Worm (Caenorhabditis elegans): ENCODE measurements around the gene bra-2.

Gene bra-2

DNA sequence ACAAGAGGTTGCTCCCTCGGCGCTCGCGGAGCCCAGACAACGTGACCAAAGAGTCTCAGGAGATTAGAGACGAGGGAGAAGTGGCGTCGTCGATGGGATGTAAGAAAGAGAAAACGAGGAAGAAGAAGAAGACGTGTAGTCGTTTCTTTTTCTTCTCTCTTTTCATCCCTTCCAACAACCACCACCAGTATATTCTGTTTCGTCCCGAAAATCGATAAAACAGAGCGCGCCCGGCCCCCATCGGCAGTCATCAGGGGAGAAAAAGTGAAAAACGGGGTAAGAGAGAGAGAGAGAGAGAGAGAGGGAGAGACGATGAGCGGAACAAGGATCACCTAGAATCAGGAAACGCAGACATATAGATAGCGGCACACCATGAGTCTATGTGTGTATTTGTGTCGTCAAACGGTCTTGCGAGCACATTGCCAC lies 23.2 kb upstream of the bra-2 start:
- TF ChIP-seq skn-1 (tag; optimal IDR thresholded peaks at IDR 0.05) (no peak), mbf-1 (tag; optimal IDR thresholded peaks at IDR 0.05) (no peak), blmp-1 (tag; optimal IDR thresholded peaks at IDR 0.05; ENCODE audit: insufficient read depth) (peak; percentile 80), snpc-4 (tag; optimal IDR thresholded peaks at IDR 0.05) (no peak), nhr-25 (tag; optimal IDR thresholded peaks at IDR 0.05) (no peak), sem-4 (tag; optimal IDR thresholded peaks at IDR 0.05) (peak; percentile 68), ztf-1 (GFP tag; conservative IDR thresholded peaks at IDR 0.05) (no peak), alr-1 (tag; optimal IDR thresholded peaks at IDR 0.05) (no peak), fos-1 (tag; optimal IDR thresholded peaks at IDR 0.05) (peak; percentile 43), dmd-4 (tag; optimal IDR thresholded peaks at IDR 0.05) (no peak), C34F6.9 (tag; optimal IDR thresholded peaks at IDR 0.05) (peak; percentile 79), unc-39 (tag; optimal IDR thresholded peaks at IDR 0.05) (no peak), Y55F3AM.14 (GFP tag; optimal IDR thresholded peaks at IDR 0.05) (peak; percentile 71), ceh-82 (tag; optimal IDR thresholded peaks at IDR 0.05) (no peak), ZK546.5 (tag; optimal IDR thresholded peaks at IDR 0.05) (no peak), nhr-11 (tag; optimal IDR thresholded peaks at IDR 0.05) (no peak), nhr-21 (tag; optimal IDR thresholded peaks at IDR 0.05) (peak; percentile 26), sma-3 (GFP tag; optimal IDR thresholded peaks at IDR 0.05) (peak; percentile 40), ztf-11 (tag; optimal IDR thresholded peaks at IDR 0.05) (no peak), F13H6.1 (tag; optimal IDR thresholded peaks at IDR 0.05) (peak; percentile 72), sma-9 (GFP tag; optimal IDR thresholded peaks at IDR 0.05) (peak; percentile 68), sma-9 (tag; optimal IDR thresholded peaks at IDR 0.05) (no peak), ceh-16 (tag; optimal IDR thresholded peaks at IDR 0.05) (no peak), nhr-23 (tag; optimal IDR thresholded peaks at IDR 0.05) (no peak), nhr-6 (tag; optimal IDR thresholded peaks at IDR 0.05) (peak; percentile 53), ztf-4 (tag; optimal IDR thresholded peaks at IDR 0.05) (peak; percentile 23), gmeb-1 (tag; optimal IDR thresholded peaks at IDR 0.05) (peak; percentile 53), unc-55 (GFP tag; optimal IDR thresholded peaks at IDR 0.05) (peak; percentile 93), aly-2 (tag; optimal IDR thresholded peaks at IDR 0.05) (no peak), elt-3 (tag; optimal IDR thresholded peaks at IDR 0.05) (no peak), lin-11 (tag; optimal IDR thresholded peaks at IDR 0.05) (peak; percentile 73), nhr-129 (tag; optimal IDR thresholded peaks at IDR 0.05) (peak; percentile 73), mdl-1 (tag; optimal IDR thresholded peaks at IDR 0.05) (peak; percentile 12 to 72), nhr-10 (tag; optimal IDR thresholded peaks at IDR 0.05) (no peak), unc-62 (GFP tag; optimal IDR thresholded peaks at IDR 0.05) (no peak), crh-2 (tag; optimal IDR thresholded peaks at IDR 0.05) (peak; percentile 90), zag-1 (tag; optimal IDR thresholded peaks at IDR 0.05) (peak; percentile 28), lin-39 (tag; optimal IDR thresholded peaks at IDR 0.05) (no peak), lsy-2 (tag; optimal IDR thresholded peaks at IDR 0.05) (peak; percentile 64 to 78), elt-1 (tag; optimal IDR thresholded peaks at IDR 0.05) (no peak), peb-1 (tag; optimal IDR thresholded peaks at IDR 0.05) (no peak), nhr-12 (tag; optimal IDR thresholded peaks at IDR 0.05) (no peak), nhr-237 (tag; optimal IDR thresholded peaks at IDR 0.05) (no peak), R02D3.7 (tag; optimal IDR thresholded peaks at IDR 0.05) (no peak), egl-27 (tag; optimal IDR thresholded peaks at IDR 0.05) (no peak), mab-5 (tag; optimal IDR thresholded peaks at IDR 0.05) (peak; percentile 72), ama-1 (optimal IDR thresholded peaks at IDR 0.05) (no peak), lin-13 (GFP tag; optimal IDR thresholded peaks at IDR 0.05) (peak; percentile 55), nhr-77 (tag; optimal IDR thresholded peaks at IDR 0.05) (no peak)
